Worm (Caenorhabditis elegans): Measurements from ENCODE around the gene col-177.

The col-177 gene

DNA sequence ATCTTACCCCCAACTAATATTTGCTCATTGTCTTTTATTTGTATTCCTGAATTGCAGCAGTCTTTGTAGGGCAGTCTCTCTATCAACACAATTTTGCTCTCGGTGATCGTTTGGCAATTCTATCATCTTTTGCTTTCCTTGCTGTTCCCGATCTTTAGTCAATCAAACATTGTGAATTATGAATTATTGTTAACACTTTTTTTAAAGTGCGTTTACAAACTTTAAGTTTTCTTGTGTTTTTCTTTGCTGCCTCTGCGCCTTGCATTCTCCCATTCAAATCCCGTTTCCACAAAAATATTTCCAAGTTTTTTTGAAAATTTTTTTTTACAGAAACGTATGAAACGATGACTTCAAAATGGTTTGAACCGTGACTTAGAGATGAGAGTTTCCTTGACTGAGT lies 19.6 kb downstream of the col-177 start, which contains the start of gene ver-4:
Gene ver-4, plus strand, starts transcription at position 301 of the 400 bp plus-strand sequence.
- TF ChIP-seq pha-4 (tag; optimal IDR thresholded peaks at IDR 0.05) (no peak), flh-1 (GFP tag; optimal IDR thresholded peaks at IDR 0.05) (no peak), ceh-43 (GFP tag; optimal IDR thresholded peaks at IDR 0.05) (no peak), mab-5 (tag; optimal IDR thresholded peaks at IDR 0.05) (no peak)

DNA sequence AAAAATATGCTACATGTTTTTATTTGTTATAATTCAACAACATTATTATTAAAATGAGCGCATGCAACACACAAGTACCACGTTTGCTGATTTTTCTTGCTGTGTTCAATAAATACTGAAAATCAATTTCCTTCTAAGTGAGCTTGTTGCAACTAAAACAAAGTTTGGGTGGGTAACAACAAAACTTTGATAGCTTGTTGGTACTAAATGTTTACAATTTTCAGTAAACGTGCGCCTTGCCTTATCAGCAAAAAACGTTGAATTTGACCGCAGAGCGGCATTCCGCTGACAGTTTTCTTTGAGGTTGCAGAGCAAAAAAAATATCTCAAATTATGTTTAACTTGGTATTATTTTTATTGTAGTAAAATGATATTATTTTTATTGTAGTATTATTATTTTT lies 20.3 kb downstream of the col-177 start:
- TF ChIP-seq ham-2 (GFP tag; optimal IDR thresholded peaks at IDR 0.05) (no peak), hlh-1 (tag; optimal IDR thresholded peaks at IDR 0.05) (no peak), blmp-1 (tag; optimal IDR thresholded peaks at IDR 0.05) (no peak), ztf-11 (tag; optimal IDR thresholded peaks at IDR 0.05) (no peak), unc-39 (tag; optimal IDR thresholded peaks at IDR 0.05) (no peak), lin-13 (tag; optimal IDR thresholded peaks at IDR 0.05) (no peak), nhr-2 (tag; optimal IDR thresholded peaks at IDR 0.05) (no peak), ces-1 (GFP tag; optimal IDR thresholded peaks at IDR 0.05) (no peak), pha-4 (tag; optimal IDR thresholded peaks at IDR 0.05) (no peak), flh-1 (GFP tag; optimal IDR thresholded peaks at IDR 0.05) (no peak), snpc-4 (tag; optimal IDR thresholded peaks at IDR 0.05) (no peak), bed-3 (GFP tag; optimal IDR thresholded peaks at IDR 0.05) (no peak), zip-8 (tag; optimal IDR thresholded peaks at IDR 0.05) (no peak), nhr-237 (tag; optimal IDR thresholded peaks at IDR 0.05) (no peak)

DNA sequence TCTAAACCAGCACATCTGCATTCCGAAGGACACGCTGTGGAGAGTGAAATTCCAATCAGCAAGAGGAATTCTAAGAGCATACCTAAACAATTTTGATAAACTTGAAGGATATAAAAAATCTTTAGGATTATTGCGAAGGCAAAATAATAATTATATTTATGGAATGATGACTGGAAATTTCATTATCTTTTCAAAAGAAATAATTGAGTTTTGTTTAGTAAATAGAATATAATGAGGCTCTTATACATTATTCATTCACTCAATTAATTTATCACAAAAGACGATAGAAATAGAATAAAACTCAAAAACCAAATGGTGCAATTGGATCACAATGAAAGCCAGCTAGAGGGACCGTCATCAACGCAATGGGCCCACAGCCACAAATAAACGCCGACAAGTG lies 22.5 kb downstream of the col-177 start, which contains the start of gene pxn-2:
Gene pxn-2, minus strand, starts transcription at position 101 of the 400 bp plus-strand sequence.
- peak; percentile 38 for TF ChIP-seq ces-1 (GFP tag; optimal IDR thresholded peaks at IDR 0.05)
- TF ChIP-seq nhr-28 (tag; optimal IDR thresholded peaks at IDR 0.05) = no peak
- no peak for TF ChIP-seq lsy-2 (tag; optimal IDR thresholded peaks at IDR 0.05)
- no peak for TF ChIP-seq nhr-76 (tag; optimal IDR thresholded peaks at IDR 0.05)
- no peak for TF ChIP-seq elt-1 (tag; optimal IDR thresholded peaks at IDR 0.05; ENCODE audit: borderline replicate concordance, insufficient read depth)
- no peak for TF ChIP-seq ceh-83 (GFP tag; optimal IDR thresholded peaks at IDR 0.05)

DNA sequence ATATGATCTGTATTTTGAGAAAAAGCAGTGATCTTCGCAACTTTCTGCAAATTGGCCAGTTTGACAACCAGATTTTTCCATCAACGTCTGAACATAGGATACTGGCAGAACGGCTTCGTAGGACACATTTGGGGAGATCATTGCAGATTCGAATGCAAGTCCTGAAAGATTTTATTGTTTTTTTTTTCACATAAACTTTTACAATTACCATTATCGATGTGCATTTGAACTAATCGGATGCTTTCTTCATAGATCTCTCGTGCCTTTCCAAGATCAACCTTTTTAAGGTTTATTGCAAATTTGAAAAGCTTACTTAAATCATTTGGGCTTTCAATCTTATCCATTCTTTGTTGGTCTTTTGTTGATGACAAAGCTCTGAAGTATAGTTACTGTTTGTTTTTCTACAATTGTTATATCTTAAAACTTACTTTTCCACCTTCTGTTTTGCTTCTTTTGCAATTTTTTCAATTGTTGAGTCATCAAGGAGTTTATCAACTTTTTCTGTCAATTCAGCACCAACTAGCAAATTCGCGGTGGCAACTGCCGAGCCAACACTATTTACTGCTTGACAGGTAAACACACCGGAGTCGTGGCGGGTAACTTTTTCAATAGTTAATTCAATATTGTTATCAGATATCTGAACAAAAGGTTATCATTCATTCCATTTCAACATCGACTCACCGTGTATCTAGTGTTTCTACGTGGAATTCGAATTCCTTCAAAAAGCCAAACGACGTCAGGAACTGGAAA lies 25.0 kb downstream of the col-177 start:
- TF ChIP-seq unc-62 (GFP tag; optimal IDR thresholded peaks at IDR 0.05) (no peak), blmp-1 (tag; optimal IDR thresholded peaks at IDR 0.05) (no peak), ceh-43 (GFP tag; optimal IDR thresholded peaks at IDR 0.05) (no peak), lin-13 (tag; optimal IDR thresholded peaks at IDR 0.05) (no peak), ceh-39 (tag; optimal IDR thresholded peaks at IDR 0.05) (no peak), ham-2 (GFP tag; optimal IDR thresholded peaks at IDR 0.05) (no peak), ceh-83 (GFP tag; optimal IDR thresholded peaks at IDR 0.05) (no peak), pha-4 (tag; optimal IDR thresholded peaks at IDR 0.05) (no peak), nhr-2 (tag; optimal IDR thresholded peaks at IDR 0.05) (no peak), sptf-1 (tag; optimal IDR thresholded peaks at IDR 0.05) (no peak), M03D4.4 (tag; optimal IDR thresholded peaks at IDR 0.05) (no peak), unc-39 (tag; optimal IDR thresholded peaks at IDR 0.05) (no peak), bed-3 (GFP tag; optimal IDR thresholded peaks at IDR 0.05) (no peak), nhr-28 (tag; optimal IDR thresholded peaks at IDR 0.05) (no peak), nhr-76 (tag; optimal IDR thresholded peaks at IDR 0.05) (no peak), elt-3 (tag; optimal IDR thresholded peaks at IDR 0.05) (no peak), mab-5 (tag; optimal IDR thresholded peaks at IDR 0.05) (no peak), unc-120 (tag; optimal IDR thresholded peaks at IDR 0.05; ENCODE audit: poor library complexity, severe bottlenecking) (no peak), hlh-1 (tag; optimal IDR thresholded peaks at IDR 0.05) (no peak), mep-1 (tag; optimal IDR thresholded peaks at IDR 0.05) (no peak)

DNA sequence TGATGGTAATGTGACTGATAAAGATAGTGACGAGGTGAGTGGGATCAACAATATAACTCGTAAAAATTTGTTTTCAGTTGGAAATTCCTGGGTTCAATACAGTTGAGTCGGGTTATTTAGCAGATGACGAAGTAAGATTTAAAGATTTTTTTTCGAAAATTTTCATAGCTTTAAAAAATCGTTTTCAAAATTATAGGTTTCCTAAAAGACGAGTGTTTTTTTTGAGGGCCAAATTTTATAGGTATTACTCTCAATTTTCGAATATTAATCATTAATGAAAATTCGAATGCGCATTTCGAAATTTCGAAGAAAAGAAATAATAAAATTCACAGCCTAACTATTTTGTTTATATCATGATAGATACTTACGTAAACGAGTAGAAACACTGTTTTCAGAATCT lies 30.5 kb downstream of the col-177 start:
- TF ChIP-seq blmp-1 (tag; optimal IDR thresholded peaks at IDR 0.05) (no peak), sptf-1 (tag; optimal IDR thresholded peaks at IDR 0.05) (no peak), lsy-2 (tag; optimal IDR thresholded peaks at IDR 0.05) (no peak), hlh-1 (tag; optimal IDR thresholded peaks at IDR 0.05) (no peak), mls-2 (tag; optimal IDR thresholded peaks at IDR 0.05) (no peak), ces-1 (GFP tag; optimal IDR thresholded peaks at IDR 0.05) (no peak)

DNA sequence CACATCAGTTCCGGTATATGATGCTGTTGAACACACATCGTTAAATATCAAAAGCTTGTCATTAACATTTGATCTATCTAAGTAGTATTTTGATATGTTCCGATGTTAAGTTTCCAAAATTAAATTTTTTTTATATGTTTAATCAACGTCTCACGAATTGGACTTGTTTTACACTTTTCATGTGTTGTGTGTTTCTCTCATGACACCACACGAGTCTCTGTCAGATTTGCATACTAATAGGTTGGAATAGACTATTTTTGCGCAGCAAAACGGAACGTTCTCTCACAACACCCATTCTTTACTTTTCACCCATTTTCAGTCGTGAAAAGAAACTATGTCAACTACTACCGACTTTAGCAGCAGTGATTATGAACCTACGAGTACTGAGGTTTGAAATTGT lies 31.0 kb downstream of the col-177 start, which contains the start of gene K09C8.8:
Gene K09C8.8, plus strand, starts transcription at position 301 of the 400 bp plus-strand sequence.
- TF ChIP-seq zip-8 (tag; optimal IDR thresholded peaks at IDR 0.05) (no peak), cnd-1 (tag; optimal IDR thresholded peaks at IDR 0.05) (no peak), flh-1 (GFP tag; optimal IDR thresholded peaks at IDR 0.05) (no peak), lin-32 (GFP tag; optimal IDR thresholded peaks at IDR 0.05) (no peak), lsy-2 (tag; optimal IDR thresholded peaks at IDR 0.05) (no peak), mls-2 (tag; optimal IDR thresholded peaks at IDR 0.05) (no peak), nhr-237 (tag; optimal IDR thresholded peaks at IDR 0.05) (no peak), tbx-8 (GFP tag; optimal IDR thresholded peaks at IDR 0.05) (no peak), elt-1 (tag; optimal IDR thresholded peaks at IDR 0.05; ENCODE audit: borderline replicate concordance, insufficient read depth) (no peak), unc-62 (GFP tag; optimal IDR thresholded peaks at IDR 0.05) (no peak), elt-3 (tag; optimal IDR thresholded peaks at IDR 0.05) (no peak)
